Fruit fly (Drosophila melanogaster) whole organism, embryonic: ENCODE measurements around the gene Cep97.

Experiments used
- CG10274 ChIP-seq: fragments of 200-800 bp; sonication (Bioruptor generic); optimal IDR thresholded peaks from 3 replicates; lab custom pipeline; 2017; ENCODE audit warnings: missing biosample characterization, mild to moderate bottlenecking, missing genetic modification characterization
- CG11398 ChIP-seq: fragments of 200-800 bp; sonication (Bioruptor generic); optimal IDR thresholded peaks from 2 replicates; lab custom pipeline; 2016; ENCODE audit warnings: missing biosample characterization, missing genetic modification characterization
- CG11696 ChIP-seq: fragments of 200-800 bp; sonication (Bioruptor generic); IDR thresholded peaks from 2 replicates; pipeline ENCODE4 v1.3.6; 2022; ENCODE audit warnings: missing biosample characterization, missing genetic modification characterization
- CG12744 ChIP-seq: fragments of 200-800 bp; sonication (Bioruptor generic); optimal IDR thresholded peaks from 2 replicates; lab custom pipeline; 2016; ENCODE audit warnings: missing biosample characterization, missing genetic modification characterization
- CG13296 ChIP-seq: fragments of 200-800 bp; sonication (Bioruptor generic); optimal IDR thresholded peaks from 3 replicates; lab custom pipeline; 2018; ENCODE audit warnings: missing biosample characterization, mild to moderate bottlenecking, missing genetic modification characterization
- CG1602 ChIP-seq: fragments of 200-800 bp; sonication (Bioruptor generic); optimal IDR thresholded peaks from 3 replicates; lab custom pipeline; 2016; ENCODE audit warnings: missing biosample characterization, missing genetic modification characterization
- CG17361 ChIP-seq: fragments of 200-800 bp; sonication (Bioruptor generic); IDR thresholded peaks from 3 replicates; pipeline ENCODE4 v1.3.6; 2022; ENCODE audit warnings: missing biosample characterization, missing genetic modification characterization
- CG18764 ChIP-seq: fragments of 200-800 bp; sonication (Bioruptor generic); optimal IDR thresholded peaks from 3 replicates; lab custom pipeline; 2016; ENCODE audit warnings: missing biosample characterization, missing genetic modification characterization
- CG2202 ChIP-seq: fragments of 200-800 bp; sonication (Bioruptor generic); optimal IDR thresholded peaks from 2 replicates; lab custom pipeline; 2018; ENCODE audit warnings: missing biosample characterization, mild to moderate bottlenecking, missing genetic modification characterization
- CG3726 ChIP-seq: fragments of 200-800 bp; sonication (Bioruptor generic); IDR thresholded peaks from 3 replicates; pipeline ENCODE4, ENCODE4 v1.3.6; 2022; ENCODE audit warnings: missing biosample characterization, missing genetic modification characterization
- CG4424 ChIP-seq: fragments of 200-800 bp; sonication (Bioruptor generic); optimal IDR thresholded peaks from 3 replicates; lab custom pipeline; 2016; ENCODE audit warnings: missing biosample characterization, missing genetic modification characterization
- CG5245 ChIP-seq: fragments of 200-800 bp; sonication (Bioruptor generic); optimal IDR thresholded peaks from 3 replicates; lab custom pipeline; 2016; ENCODE audit warnings: missing biosample characterization, missing genetic modification characterization
- CG6689 ChIP-seq: fragments of 200-800 bp; sonication (Bioruptor generic); IDR thresholded peaks from 2 replicates; pipeline ENCODE4 v1.3.6; 2022; ENCODE audit warnings: missing biosample characterization, missing genetic modification characterization
- CG8290 ChIP-seq, 3 experiments: fragments of 200-800 bp; sonication (Bioruptor generic); optimal IDR thresholded peaks; 2 replicates each; lab custom pipeline; 2016 to 2019; ENCODE audit warnings: missing biosample characterization in 3 of 3, missing genetic modification characterization in 3 of 3, mild to moderate bottlenecking in 2 of 3, moderate library complexity in 1 of 3
- CG9727 ChIP-seq: fragments of 200-800 bp; sonication (Bioruptor generic); optimal IDR thresholded peaks from 3 replicates; lab custom pipeline; 2017; ENCODE audit warnings: missing biosample characterization, mild to moderate bottlenecking, missing genetic modification characterization
- CG9876 ChIP-seq: fragments of 200-800 bp; sonication (Bioruptor generic); optimal IDR thresholded peaks from 2 replicates; lab custom pipeline; 2016; ENCODE audit warnings: missing biosample characterization, missing genetic modification characterization
- Chrac-16 ChIP-seq: fragments of 200-800 bp; sonication (Bioruptor generic); optimal IDR thresholded peaks from 3 replicates; lab custom pipeline; 2016; ENCODE audit warnings: missing biosample characterization, missing genetic modification characterization
- Dad ChIP-seq: fragments of 200-800 bp; sonication (Bioruptor generic); optimal IDR thresholded peaks from 3 replicates; lab custom pipeline; 2016; ENCODE audit warnings: missing biosample characterization, missing genetic modification characterization
- Eip74EF ChIP-seq, 2 experiments: fragments of 200-800 bp in 1 of 2; fragments of >200 bp in 1 of 2; sonication (Bioruptor generic) in 1 of 2; optimal IDR thresholded peaks; 2 replicates each; lab custom pipeline; 2017 to 2019; ENCODE audit warnings: missing biosample characterization in 2 of 2, missing genetic modification characterization in 2 of 2, mild to moderate bottlenecking in 1 of 2, moderate library complexity in 1 of 2
- H15 ChIP-seq: fragments of 200-800 bp; sonication (Bioruptor generic); IDR thresholded peaks from 3 replicates; pipeline ENCODE4 v1.3.6; 2022; ENCODE audit warnings: missing biosample characterization, missing genetic modification characterization
- Hr51 ChIP-seq, 2 experiments: fragments of 200-800 bp; sonication (Bioruptor generic); optimal IDR thresholded peaks; 2 replicates in 1 of 2; 3 replicates in 1 of 2; lab custom pipeline; 2016 to 2018; ENCODE audit warnings: missing biosample characterization in 2 of 2, missing genetic modification characterization in 2 of 2, mild to moderate bottlenecking in 1 of 2, moderate library complexity in 1 of 2
- Hsf ChIP-seq: fragments of 200-800 bp; sonication (Bioruptor generic); optimal IDR thresholded peaks from 3 replicates; lab custom pipeline; 2016; ENCODE audit warnings: missing biosample characterization, missing genetic modification characterization
- Lpt ChIP-seq: fragments of >200 bp; optimal IDR thresholded peaks from 2 replicates; lab custom pipeline; 2018; ENCODE audit warnings: missing biosample characterization, missing genetic modification characterization
- Med ChIP-seq: fragments of 200-800 bp; sonication (Bioruptor generic); peaks from one replicate; lab custom pipeline; 2016; ENCODE audit warnings: missing biosample characterization, missing genetic modification characterization, mild to moderate bottlenecking, inconsistent platforms, moderate library complexity
- Myb ChIP-seq: fragments of 200-800 bp; sonication (Bioruptor generic); optimal IDR thresholded peaks from 2 replicates; lab custom pipeline; 2016; ENCODE audit warnings: missing biosample characterization, missing genetic modification characterization
- NC2α ChIP-seq: fragments of 200-800 bp; sonication (Bioruptor generic); optimal IDR thresholded peaks from 2 replicates; lab custom pipeline; 2016; ENCODE audit warnings: missing biosample characterization, missing genetic modification characterization
- NC2β ChIP-seq: fragments of 200-800 bp; sonication (Bioruptor generic); optimal IDR thresholded peaks from 2 replicates; lab custom pipeline; 2016; ENCODE audit warnings: missing biosample characterization, missing genetic modification characterization
- NfI ChIP-seq: fragments of 200-800 bp; sonication (Bioruptor generic); optimal IDR thresholded peaks from 3 replicates; lab custom pipeline; 2018; ENCODE audit warnings: missing biosample characterization, mild to moderate bottlenecking, missing genetic modification characterization, moderate library complexity
- Ptx1 ChIP-seq: fragments of 200-800 bp; sonication (Bioruptor generic); IDR thresholded peaks from 2 replicates; pipeline ENCODE4 v1.3.6; 2022; ENCODE audit warnings: missing biosample characterization, missing genetic modification characterization
- Side ChIP-seq: fragments of 200-800 bp; sonication (Bioruptor generic); optimal IDR thresholded peaks from 2 replicates; lab custom pipeline; 2016; ENCODE audit warnings: missing biosample characterization, missing genetic modification characterization
- Six4 ChIP-seq: fragments of 200-800 bp; sonication (Bioruptor generic); optimal IDR thresholded peaks from 2 replicates; lab custom pipeline; 2016; ENCODE audit warnings: missing biosample characterization, missing genetic modification characterization
- Sox102F ChIP-seq: fragments of 200-800 bp; sonication (Bioruptor generic); optimal IDR thresholded peaks from 2 replicates; lab custom pipeline; 2018; ENCODE audit warnings: missing biosample characterization, mild to moderate bottlenecking, missing genetic modification characterization, moderate library complexity
- Sry-β ChIP-seq: fragments of 200-800 bp; sonication (Bioruptor generic); optimal IDR thresholded peaks from 2 replicates; lab custom pipeline; 2018; ENCODE audit warnings: missing biosample characterization, mild to moderate bottlenecking, missing genetic modification characterization, moderate library complexity
- Sry-δ ChIP-seq: fragments of 200-800 bp; sonication (Bioruptor generic); optimal IDR thresholded peaks from 2 replicates; lab custom pipeline; 2016; ENCODE audit warnings: missing biosample characterization, missing genetic modification characterization
- Stat92E ChIP-seq, 3 experiments: fragments of >200 bp in 2 of 3; fragments of 200-800 bp in 1 of 3; sonication (Bioruptor generic) in 1 of 3; optimal IDR thresholded peaks; 2 replicates each; lab custom pipeline; 2017 to 2019; ENCODE audit warnings: missing biosample characterization in 3 of 3, missing genetic modification characterization in 3 of 3, mild to moderate bottlenecking in 1 of 3, moderate library complexity in 1 of 3
- Trl ChIP-seq, 3 experiments: fragments of >200 bp in 2 of 3; fragments of 200-800 bp in 1 of 3; sonication (Bioruptor generic) in 1 of 3; optimal IDR thresholded peaks; 2 replicates in 1 of 3; 3 replicates in 2 of 3; lab custom pipeline; 2016 to 2017; ENCODE audit warnings: missing biosample characterization in 1 of 3, missing genetic modification characterization in 1 of 3
- Xbp1 ChIP-seq: fragments of 200-800 bp; sonication (Bioruptor generic); optimal IDR thresholded peaks from 3 replicates; lab custom pipeline; 2016; ENCODE audit warnings: missing biosample characterization, mild to moderate bottlenecking, missing genetic modification characterization
- Xrp1 ChIP-seq: fragments of 200-800 bp; sonication (Bioruptor generic); IDR thresholded peaks from 2 replicates; pipeline ENCODE4 v1.3.6; 2022; ENCODE audit warnings: missing biosample characterization, missing genetic modification characterization
- ash1 ChIP-seq: fragments of 200-800 bp; sonication (Bioruptor generic); optimal IDR thresholded peaks from 2 replicates; lab custom pipeline; 2018; ENCODE audit warnings: missing biosample characterization, mild to moderate bottlenecking, missing genetic modification characterization
- bcd ChIP-seq: fragments of 200-800 bp; sonication (Bioruptor generic); optimal IDR thresholded peaks from 2 replicates; lab custom pipeline; 2017; ENCODE audit warnings: missing biosample characterization, mild to moderate bottlenecking, missing genetic modification characterization
- bsh ChIP-seq, 2 experiments: fragments of 200-800 bp; sonication (Bioruptor generic); optimal IDR thresholded peaks; 2 replicates each; lab custom pipeline; 2017 to 2018; ENCODE audit warnings: mild to moderate bottlenecking in 2 of 2, missing biosample characterization in 2 of 2, missing genetic modification characterization in 2 of 2, moderate library complexity in 1 of 2
- cg ChIP-seq: fragments of 200-800 bp; sonication (Bioruptor generic); optimal IDR thresholded peaks from 3 replicates; lab custom pipeline; 2019; ENCODE audit warnings: missing biosample characterization, mild to moderate bottlenecking, missing genetic modification characterization, moderate library complexity
- corto ChIP-seq: fragments of 200-800 bp; sonication (Bioruptor generic); optimal IDR thresholded peaks from 2 replicates; lab custom pipeline; 2016; ENCODE audit warnings: missing biosample characterization, mild to moderate bottlenecking, missing genetic modification characterization, moderate library complexity
- eve ChIP-seq, 2 experiments: fragments of >200 bp; optimal IDR thresholded peaks; 2 replicates each; lab custom pipeline; 2017; ENCODE audit warnings: missing biosample characterization in 2 of 2, missing genetic modification characterization in 2 of 2
- gfzf ChIP-seq: fragments of 200-800 bp; sonication (Bioruptor generic); optimal IDR thresholded peaks from 2 replicates; lab custom pipeline; 2016; ENCODE audit warnings: missing biosample characterization, mild to moderate bottlenecking, missing genetic modification characterization, moderate library complexity
- kah ChIP-seq: fragments of 200-800 bp; sonication (Bioruptor generic); optimal IDR thresholded peaks from 2 replicates; lab custom pipeline; 2018; ENCODE audit warnings: missing biosample characterization, mild to moderate bottlenecking, missing genetic modification characterization
- mam ChIP-seq: fragments of 200-800 bp; sonication (Bioruptor generic); optimal IDR thresholded peaks from 3 replicates; lab custom pipeline; 2016; ENCODE audit warnings: missing biosample characterization, missing genetic modification characterization
- oc ChIP-seq: fragments of 200-800 bp; sonication (Bioruptor generic); optimal IDR thresholded peaks from 2 replicates; lab custom pipeline; 2018; ENCODE audit warnings: missing biosample characterization, mild to moderate bottlenecking, missing genetic modification characterization, moderate library complexity
- slp2 ChIP-seq: fragments of 200-800 bp; sonication (Bioruptor generic); optimal IDR thresholded peaks from 2 replicates; lab custom pipeline; 2016; ENCODE audit warnings: missing biosample characterization, missing genetic modification characterization
- zen ChIP-seq: fragments of 200-800 bp; sonication (Bioruptor generic); optimal IDR thresholded peaks from 3 replicates; lab custom pipeline; 2018; ENCODE audit warnings: missing biosample characterization, mild to moderate bottlenecking, missing genetic modification characterization, moderate library complexity

Cep97 gene

dm6 chr2L:3856372-3856771 is 11.1 kb upstream of the Cep97 start (continued):
- TF ChIP-seq CG6689 (GFP tag; lab: Robert Waterston, UW) (peak; percentile 58), CG17361 (GFP tag; lab: Robert Waterston, UW) (peak; percentile 72), cg (no peak), Trl (optimal IDR thresholded peaks at IDR 0.05; lab: Kevin White, UChicago) (no peak), Trl (GFP tag; optimal IDR thresholded peaks at IDR 0.05; lab: Kevin White, UChicago) (peak; percentile 42), CG9876 (GFP tag; lab: Kevin White, UChicago) (no peak), CG5245 (GFP tag; lab: Kevin White, UChicago) (peak; percentile 3), CG9727 (GFP tag; lab: Kevin White, UChicago) (peak; percentile 43), Xrp1 (GFP tag; lab: Robert Waterston, UW) (peak; percentile 68), CG3726 (no peak), Med (peak; percentile 69), mam (GFP tag; lab: Kevin White, UChicago) (no peak), kah (GFP tag; lab: Kevin White, UChicago) (no peak), NC2α (GFP tag; lab: Kevin White, UChicago) (no peak), H15 (GFP tag; lab: Robert Waterston, UW) (no peak), slp2 (GFP tag; lab: Kevin White, UChicago) (peak; percentile 3), Dad (GFP tag; lab: Kevin White, UChicago) (no peak), CG18764 (GFP tag; lab: Kevin White, UChicago) (peak; percentile 33), Myb (GFP tag; lab: Kevin White, UChicago) (no peak), ash1 (no peak), CG2202 (peak; percentile 24), corto (GFP tag; lab: Kevin White, UChicago) (no peak), Six4 (peak; percentile 22), CG4424 (peak; percentile 55), Xbp1 (GFP tag; lab: Kevin White, UChicago) (peak; percentile 24), Sox102F (GFP tag; lab: Kevin White, UChicago) (peak; percentile 54), Stat92E (GFP tag; optimal IDR thresholded peaks at IDR 0.05; lab: Kevin White, UChicago) (peak in 1 of 3 experiments; percentile 44), CG11696 (GFP tag; lab: Robert Waterston, UW) (no peak), CG1602 (peak; percentile 5), oc (tag; lab: Kevin White, UChicago) (no peak), gfzf (GFP tag; lab: Kevin White, UChicago) (no peak), bcd (peak; percentile 20), Eip74EF (GFP tag; optimal IDR thresholded peaks at IDR 0.05; lab: Kevin White, UChicago) (no peak), NC2β (GFP tag; lab: Kevin White, UChicago) (peak; percentile 7), CG10274 (no peak), CG8290 (GFP tag; optimal IDR thresholded peaks at IDR 0.05; lab: Kevin White, UChicago) (no peak), CG8290 (tag; optimal IDR thresholded peaks at IDR 0.05; lab: Kevin White, UChicago) (no peak), CG12744 (GFP tag; lab: Kevin White, UChicago) (no peak), CG11398 (GFP tag; lab: Kevin White, UChicago) (peak; percentile 39), Sry-δ (GFP tag; lab: Kevin White, UChicago) (no peak), Hr51 (GFP tag; optimal IDR thresholded peaks at IDR 0.05; lab: Kevin White, UChicago) (peak in 1 of 2 experiments; percentile 26), bsh (GFP tag; optimal IDR thresholded peaks at IDR 0.05; lab: Kevin White, UChicago) (peak in 1 of 2 experiments; percentile 59), Chrac-16 (GFP tag; lab: Kevin White, UChicago) (peak; percentile 9), NfI (GFP tag; lab: Kevin White, UChicago) (peak; percentile 15), Hsf (GFP tag; lab: Kevin White, UChicago) (peak; percentile 32), eve (GFP tag; optimal IDR thresholded peaks at IDR 0.05; lab: Kevin White, UChicago) (peak in 1 of 2 experiments; percentile 86), Sry-β (peak; percentile 5), CG13296 (GFP tag; lab: Kevin White, UChicago) (no peak), Ptx1 (GFP tag; lab: Robert Waterston, UW) (peak; percentile 34; the same call in 1 of the 2 replicates), zen (peak; percentile 38), Side (GFP tag; lab: Kevin White, UChicago) (peak; percentile 25), Lpt (GFP tag; lab: Kevin White, UChicago) (no peak)
